Fruit fly (Drosophila melanogaster): ENCODE data around the gene Pex23.

Gene Pex23

DNA sequence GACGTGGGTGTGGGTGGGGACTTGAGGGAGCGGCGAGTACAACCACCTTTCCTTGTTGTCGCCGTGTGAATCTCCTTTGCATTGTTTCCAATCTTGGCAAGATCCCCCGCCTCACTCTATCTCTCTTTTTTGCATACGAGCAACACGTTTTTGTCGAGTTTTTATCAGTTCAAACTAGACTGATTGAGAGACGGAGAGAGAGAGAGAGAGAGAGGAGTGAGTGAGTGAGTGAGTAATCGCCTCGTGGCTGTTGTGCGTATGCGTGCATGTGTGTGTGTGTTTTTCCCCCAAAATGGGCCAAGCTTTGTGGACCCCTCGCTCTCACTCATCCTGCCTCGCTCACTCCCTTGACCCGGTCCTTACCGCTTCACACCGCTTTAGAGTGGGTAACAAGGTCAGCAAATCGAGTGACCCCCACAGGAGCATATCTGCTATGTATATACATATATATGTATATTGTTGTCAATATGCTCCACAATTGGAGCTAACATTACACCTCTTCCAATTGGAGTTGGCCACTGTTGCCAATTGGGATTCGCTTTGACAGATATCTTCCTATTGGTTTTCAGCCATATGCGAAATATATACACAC is 47.5 kb upstream of the Pex23 start (continued):
- TF ChIP-seq CG34376 (GFP tag; optimal IDR thresholded peaks at IDR 0.05) (peak; percentile 26), cwo (GFP tag; optimal IDR thresholded peaks at IDR 0.05) (peak; percentile 73), Hmx (GFP tag; optimal IDR thresholded peaks at IDR 0.05) (no peak), dm (GFP tag; optimal IDR thresholded peaks at IDR 0.05) (peak; percentile 45), ewg (GFP tag; optimal IDR thresholded peaks at IDR 0.05) (peak; percentile 51), sug (tag; optimal IDR thresholded peaks at IDR 0.05) (peak; percentile 68), CG10147 (GFP tag; optimal IDR thresholded peaks at IDR 0.05) (no peak), mirr (GFP tag; optimal IDR thresholded peaks at IDR 0.05) (peak; percentile 16), Med (GFP tag) (peak; percentile 59), wdn (GFP tag; IDR thresholded peaks at IDR 0.05) (no peak), zen (tag; optimal IDR thresholded peaks at IDR 0.05) (no peak), Atf6 (GFP tag; IDR thresholded peaks at IDR 0.05) (0 out of 2 replicates have a peak, but pooled peaks have one; percentile 30), z (GFP tag; IDR thresholded peaks at IDR 0.05) (peak; percentile 93), CG34224 (GFP tag; IDR thresholded peaks at IDR 0.05; ENCODE audit: partially characterized antibody) (peak; percentile 51; the same call in 1 of the 3 replicates), amos (GFP tag; IDR thresholded peaks at IDR 0.05; ENCODE audit: partially characterized antibody) (peak; percentile 11; the same call in 1 of the 2 replicates), vvl (GFP tag; IDR thresholded peaks at IDR 0.05) (0 out of 2 replicates have a peak, but pooled peaks have one; percentile 10), CG7963 (GFP tag; IDR thresholded peaks at IDR 0.05; ENCODE audit: partially characterized antibody) (peak; percentile 34; the same call in 1 of the 3 replicates), CG2712 (tag; optimal IDR thresholded peaks at IDR 0.05) (no peak), Elba2 (GFP tag; optimal IDR thresholded peaks at IDR 0.05) (peak; percentile 98), sens (GFP tag) (peak; percentile 56), CG34422 (GFP tag; IDR thresholded peaks at IDR 0.05) (peak; percentile 26; the same call in 1 of the 3 replicates), Trl (optimal IDR thresholded peaks at IDR 0.05) (peak; percentile 87 to 94), Trl (GFP tag; optimal IDR thresholded peaks at IDR 0.05) (no peak), CG8478 (optimal IDR thresholded peaks at IDR 0.05) (peak; percentile 41), CG1832 (GFP tag; optimal IDR thresholded peaks at IDR 0.05) (peak; percentile 65), insv (GFP tag; optimal IDR thresholded peaks at IDR 0.05) (peak; percentile 33 to 89)

DNA sequence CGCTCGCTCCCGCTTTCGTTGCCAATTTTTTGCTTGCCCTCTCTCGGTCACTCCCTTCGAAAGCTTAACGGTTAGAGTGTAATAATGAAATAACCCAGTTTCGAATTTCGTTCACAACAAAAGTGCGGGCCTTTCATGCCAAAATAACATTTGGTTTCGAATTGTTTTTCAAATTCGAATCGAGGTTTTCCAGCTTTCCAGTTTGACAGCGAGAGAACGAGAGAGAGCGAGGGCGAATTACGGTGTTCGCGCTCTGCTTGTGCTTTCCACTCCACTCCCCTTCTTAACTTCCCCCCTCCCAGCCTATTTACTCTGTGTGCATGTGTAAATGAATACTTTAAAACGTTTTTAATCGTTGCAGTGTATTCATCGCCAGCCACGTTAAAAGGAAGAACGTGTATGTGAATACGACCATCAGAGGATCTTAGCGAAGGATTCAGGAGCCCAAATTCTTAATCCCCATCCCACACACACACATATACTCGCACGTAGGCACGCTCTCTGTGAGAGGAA is 46.7 kb upstream of the Pex23 start:
- TF ChIP-seq fd3F (GFP tag; optimal IDR thresholded peaks at IDR 0.05): no peak
- no peak for TF ChIP-seq CG4730 (GFP tag; IDR thresholded peaks at IDR 0.05)
- TF ChIP-seq CG14667 (GFP tag; IDR thresholded peaks at IDR 0.05): no peak
- no peak for TF ChIP-seq CG15696 (tag; optimal IDR thresholded peaks at IDR 0.05)
- peak; percentile 53 for TF ChIP-seq cg (GFP tag; optimal IDR thresholded peaks at IDR 0.05)
- TF ChIP-seq CoRest (tag; optimal IDR thresholded peaks at IDR 0.05): no peak
- TF ChIP-seq Dbx (GFP tag; IDR thresholded peaks at IDR 0.05): no peak
- no peak for TF ChIP-seq Dp (GFP tag; optimal IDR thresholded peaks at IDR 0.05)
- no peak for TF ChIP-seq Lhr (GFP tag; optimal IDR thresholded peaks at IDR 0.05)
- TF ChIP-seq Hr51 (GFP tag; optimal IDR thresholded peaks at IDR 0.05): no peak
- no peak for TF ChIP-seq tio (GFP tag; optimal IDR thresholded peaks at IDR 0.05)
- no peak for TF ChIP-seq CG4404 (GFP tag; IDR thresholded peaks at IDR 0.05)
- TF ChIP-seq CG11504 (tag; optimal IDR thresholded peaks at IDR 0.05): no peak
- no peak for TF ChIP-seq jumu (GFP tag; optimal IDR thresholded peaks at IDR 0.05)
- no peak for TF ChIP-seq abd-A (tag; optimal IDR thresholded peaks at IDR 0.05)
- TF ChIP-seq ERR (GFP tag; optimal IDR thresholded peaks at IDR 0.05): no peak
- peak; percentile 70 to 91 for TF ChIP-seq Trl (optimal IDR thresholded peaks at IDR 0.05)
- TF ChIP-seq Trl (GFP tag; optimal IDR thresholded peaks at IDR 0.05): no peak
- no peak for TF ChIP-seq onecut (GFP tag; IDR thresholded peaks at IDR 0.05)
- TF ChIP-seq CG3065 (GFP tag; optimal IDR thresholded peaks at IDR 0.05): no peak
- TF ChIP-seq Bteb2 (GFP tag; optimal IDR thresholded peaks at IDR 0.05): no peak
- no peak for TF ChIP-seq p53 (GFP tag; optimal IDR thresholded peaks at IDR 0.05)
- TF ChIP-seq nom (GFP tag; optimal IDR thresholded peaks at IDR 0.05): no peak
- peak; percentile 84 for TF ChIP-seq CG1832 (GFP tag; optimal IDR thresholded peaks at IDR 0.05)
- no peak for TF ChIP-seq ems (GFP tag; optimal IDR thresholded peaks at IDR 0.05)
- TF ChIP-seq Ada2b (GFP tag; IDR thresholded peaks at IDR 0.05): no peak
- TF ChIP-seq CG17385 (GFP tag; optimal IDR thresholded peaks at IDR 0.05): no peak
- TF ChIP-seq CG34376 (GFP tag; optimal IDR thresholded peaks at IDR 0.05): no peak
